Worm (Caenorhabditis elegans) whole organism, midembryonic: Measurements from ENCODE around the gene fil-2.

Source experiments
- T22C8.4 ChIP-seq: fragments of 200-800 bp; sonication (Bioruptor generic); IDR thresholded peaks from 2 replicates; pipeline ENCODE4 v1.3.6; 2022; ENCODE audit warnings: missing genetic modification characterization, missing compliant biosample characterization
- flt-1 ChIP-seq: fragments of 200-800 bp; sonication (Bioruptor generic); IDR thresholded peaks from 2 replicates; pipeline ENCODE4 v1.3.6; 2022; ENCODE audit warnings: missing genetic modification characterization, missing compliant biosample characterization
- klf-2 ChIP-seq: fragments of 200-800 bp; sonication (Bioruptor generic); conservative IDR thresholded peaks from 2 replicates; pipeline ENCODE4 v1.3.6; 2022; ENCODE audit warnings: missing genetic modification reagents, missing genetic modification characterization, missing compliant biosample characterization
- med-1 ChIP-seq: sonication (generic microtip); optimal IDR thresholded peaks from 2 replicates; lab custom pipeline; 2017; ENCODE audit warnings: missing genetic modification characterization, mild to moderate bottlenecking, missing compliant biosample characterization, antibody characterized with exemption, missing genetic modification reagents; ENCODE audit not compliant: insufficient read depth
- ref-1 ChIP-seq: fragments of 200-800 bp; sonication (Bioruptor generic); conservative IDR thresholded peaks from 2 replicates; pipeline ENCODE4 v1.3.6; 2022; ENCODE audit warnings: missing genetic modification reagents, missing genetic modification characterization, missing compliant biosample characterization
- tab-1 ChIP-seq: fragments of 200-800 bp; sonication (Bioruptor generic); IDR thresholded peaks from 2 replicates; pipeline ENCODE4 v1.3.6; 2022; ENCODE audit warnings: missing genetic modification characterization, missing compliant biosample characterization

- no peak for TF ChIP-seq klf-2
- TF ChIP-seq flt-1 (GFP tag; lab: Robert Waterston, UW) = no peak
- TF ChIP-seq T22C8.4 (GFP tag; lab: Robert Waterston, UW) = no peak
- no peak for TF ChIP-seq med-1 (GFP tag; lab: Kevin White, UChicago)
- no peak for TF ChIP-seq ref-1
- TF ChIP-seq tab-1 (GFP tag; lab: Robert Waterston, UW) = no peak
Measured at ce11 chrV:6323602-6324001, 44.8 kb downstream of the fil-2 start.
